Worm (Caenorhabditis elegans) whole organism, early embryonic: ENCODE results near the gene mars-1.

ENCODE experiments used
- B0310.2 ChIP-seq: sonication (generic microtip); optimal IDR thresholded peaks from 2 replicates; lab custom pipeline; 2016; ENCODE audit warnings: mild to moderate bottlenecking, missing genetic modification characterization, missing compliant biosample characterization
- F13C5.2 ChIP-seq: sonication (generic microtip); optimal IDR thresholded peaks from 2 replicates; lab custom pipeline; 2017; ENCODE audit warnings: mild to moderate bottlenecking, missing genetic modification characterization, inconsistent platforms, missing compliant biosample characterization
- aly-1 ChIP-seq: sonication (generic microtip); optimal IDR thresholded peaks from 2 replicates; lab custom pipeline; 2016; ENCODE audit warnings: missing genetic modification characterization, missing compliant biosample characterization
- ama-1 ChIP-seq: fragments of 150-350 bp; optimal IDR thresholded peaks from 2 replicates; lab custom pipeline; 2014
- ceh-13 ChIP-seq: fragments of 200-800 bp; sonication (Bioruptor generic); optimal IDR thresholded peaks from 2 replicates; lab custom pipeline; 2018; ENCODE audit warnings: mild to moderate bottlenecking, missing genetic modification characterization, missing compliant biosample characterization
- ceh-36 ChIP-seq: sonication (generic microtip); optimal IDR thresholded peaks from 2 replicates; lab custom pipeline; 2016; ENCODE audit warnings: missing genetic modification characterization, inconsistent platforms, missing compliant biosample characterization
- ets-7 ChIP-seq: sonication (generic microtip); optimal IDR thresholded peaks from 2 replicates; lab custom pipeline; 2016; ENCODE audit warnings: missing genotype, missing genetic modification characterization, missing compliant biosample characterization
- flt-1 ChIP-seq: fragments of 200-800 bp; sonication (Bioruptor generic); IDR thresholded peaks from 2 replicates; pipeline ENCODE4 v1.3.6; 2022; ENCODE audit warnings: missing genetic modification characterization, missing compliant biosample characterization
- hmbx-1 ChIP-seq: sonication (generic microtip); optimal IDR thresholded peaks from 2 replicates; lab custom pipeline; 2016; ENCODE audit warnings: mild to moderate bottlenecking, missing genetic modification characterization, missing compliant biosample characterization
- hmg-4 ChIP-seq: fragments of 200-800 bp; sonication (Bioruptor generic); optimal IDR thresholded peaks from 2 replicates; lab custom pipeline; 2018; ENCODE audit warnings: mild to moderate bottlenecking, missing genetic modification characterization, missing compliant biosample characterization
- hnd-1 ChIP-seq: sonication (generic microtip); optimal IDR thresholded peaks from 2 replicates; lab custom pipeline; 2016; ENCODE audit warnings: missing genetic modification characterization, missing compliant biosample characterization
- pes-1 ChIP-seq: fragments of 200-800 bp; sonication (Bioruptor generic); IDR thresholded peaks from 2 replicates; pipeline ENCODE4 v1.3.6; 2022; ENCODE audit warnings: missing genetic modification reagents, missing genetic modification characterization, missing compliant biosample characterization
- scrt-1 ChIP-seq: fragments of 200-800 bp; sonication (Bioruptor generic); IDR thresholded peaks from 2 replicates; pipeline ENCODE4 v1.3.6; 2022; ENCODE audit warnings: missing genetic modification characterization, missing compliant biosample characterization
- sea-1 ChIP-seq: fragments of 200-800 bp; sonication (Bioruptor generic); conservative IDR thresholded peaks from 2 replicates; pipeline ENCODE4 v1.3.6; 2022; ENCODE audit warnings: missing genetic modification characterization, missing compliant biosample characterization
- tbx-11 ChIP-seq: fragments of 200-800 bp; sonication (Bioruptor generic); IDR thresholded peaks from 2 replicates; pipeline ENCODE4 v1.3.6; 2022; ENCODE audit warnings: missing genetic modification characterization, missing compliant biosample characterization
- tbx-37 ChIP-seq: fragments of 200-800 bp; sonication (Bioruptor generic); conservative IDR thresholded peaks from 2 replicates; pipeline ENCODE4 v1.3.6; 2022; ENCODE audit warnings: missing genetic modification reagents, missing genetic modification characterization, missing compliant biosample characterization
- tra-4 ChIP-seq: sonication (generic microtip); optimal IDR thresholded peaks from 2 replicates; lab custom pipeline; 2017; ENCODE audit warnings: missing genetic modification characterization, missing compliant biosample characterization

The mars-1 gene

ce11 chrIV:11646908-11647307, 11.6 kb upstream of the mars-1 start:
- TF ChIP-seq B0310.2 (no peak), ceh-13 (no peak), F13C5.2 (no peak), scrt-1 (GFP tag; lab: Robert Waterston, UW) (no peak)

- no peak for TF ChIP-seq ama-1 (lab: Kevin White, UChicago)
- TF ChIP-seq tbx-37 (GFP tag; lab: Robert Waterston, UW): no peak
- no peak for TF ChIP-seq hmg-4 (GFP tag; lab: Kevin White, UChicago)
- no peak for TF ChIP-seq tra-4 (tag; lab: Kevin White, UChicago)
- no peak for TF ChIP-seq ets-7
- TF ChIP-seq aly-1 (tag; lab: Kevin White, UChicago): no peak
- TF ChIP-seq flt-1 (GFP tag; lab: Robert Waterston, UW): no peak
- TF ChIP-seq pes-1: no peak
- TF ChIP-seq hmbx-1 (tag; lab: Kevin White, UChicago): no peak
- TF ChIP-seq ceh-13: no peak
- TF ChIP-seq tbx-11 (GFP tag; lab: Robert Waterston, UW): no peak
- no peak for TF ChIP-seq F13C5.2
Measured at ce11 chrIV:11645354-11645753, 10.1 kb upstream of the mars-1 start.

- TF ChIP-seq tra-4 (tag; lab: Kevin White, UChicago) (no peak), hmg-4 (GFP tag; lab: Kevin White, UChicago) (no peak), hmbx-1 (tag; lab: Kevin White, UChicago) (no peak), tbx-37 (GFP tag; lab: Robert Waterston, UW) (no peak), hnd-1 (tag; lab: Kevin White, UChicago) (no peak), flt-1 (GFP tag; lab: Robert Waterston, UW) (no peak), F13C5.2 (no peak), aly-1 (tag; lab: Kevin White, UChicago) (no peak), ceh-13 (no peak), B0310.2 (no peak), pes-1 (no peak), scrt-1 (GFP tag; lab: Robert Waterston, UW) (no peak), tbx-11 (GFP tag; lab: Robert Waterston, UW) (no peak), ama-1 (lab: Kevin White, UChicago) (no peak), ceh-36 (tag; lab: Kevin White, UChicago) (no peak), ets-7 (no peak), sea-1 (no peak)
Measured at ce11 chrIV:11644705-11645104, 9.4 kb upstream of the mars-1 start.

- TF ChIP-seq tra-4 (tag; lab: Kevin White, UChicago): no peak
- no peak for TF ChIP-seq B0310.2
- TF ChIP-seq pes-1: no peak
- TF ChIP-seq hnd-1 (tag; lab: Kevin White, UChicago): no peak
- no peak for TF ChIP-seq hmg-4 (GFP tag; lab: Kevin White, UChicago)
- TF ChIP-seq ama-1 (lab: Kevin White, UChicago): no peak
Measured at ce11 chrIV:11643829-11644228, 8.5 kb upstream of the mars-1 start, which contains the start of gene prx-2. Gene prx-2 (plus strand): TSS chrIV:11644129.

ce11 chrIV:11641802-11642201, 6.5 kb upstream of the mars-1 start, which contains the start of gene ZK809.1:
Gene ZK809.1 (plus strand): TSS chrIV:11642102.
- TF ChIP-seq F13C5.2 (no peak), tbx-37 (GFP tag; lab: Robert Waterston, UW) (no peak), B0310.2 (no peak), aly-1 (tag; lab: Kevin White, UChicago) (no peak), tra-4 (tag; lab: Kevin White, UChicago) (no peak), ceh-13 (no peak)

- no peak for TF ChIP-seq hmg-4 (GFP tag; lab: Kevin White, UChicago)
- no peak for TF ChIP-seq aly-1 (tag; lab: Kevin White, UChicago)
- no peak for TF ChIP-seq hmbx-1 (tag; lab: Kevin White, UChicago)
- TF ChIP-seq hnd-1 (tag; lab: Kevin White, UChicago): no peak
- no peak for TF ChIP-seq sea-1
- TF ChIP-seq tbx-37 (GFP tag; lab: Robert Waterston, UW): no peak
- TF ChIP-seq ceh-36 (tag; lab: Kevin White, UChicago): no peak
- no peak for TF ChIP-seq tra-4 (tag; lab: Kevin White, UChicago)
- no peak for TF ChIP-seq F13C5.2
- TF ChIP-seq tbx-11 (GFP tag; lab: Robert Waterston, UW): no peak
- TF ChIP-seq B0310.2: no peak
- no peak for TF ChIP-seq scrt-1 (GFP tag; lab: Robert Waterston, UW)
- no peak for TF ChIP-seq ama-1 (lab: Kevin White, UChicago)
- no peak for TF ChIP-seq flt-1 (GFP tag; lab: Robert Waterston, UW)
- no peak for TF ChIP-seq pes-1
- TF ChIP-seq ets-7: no peak
- no peak for TF ChIP-seq ceh-13
Measured at ce11 chrIV:11640915-11641314, 5.6 kb upstream of the mars-1 start, which contains the start of gene ttr-50. Gene ttr-50 (minus strand): TSS chrIV:11641015.

- TF ChIP-seq ceh-13 (no peak), ets-7 (no peak), flt-1 (GFP tag; lab: Robert Waterston, UW) (no peak), aly-1 (tag; lab: Kevin White, UChicago) (no peak), sea-1 (no peak), B0310.2 (no peak), ceh-36 (tag; lab: Kevin White, UChicago) (no peak), scrt-1 (GFP tag; lab: Robert Waterston, UW) (no peak), ama-1 (lab: Kevin White, UChicago) (no peak), tbx-37 (GFP tag; lab: Robert Waterston, UW) (no peak), hmg-4 (GFP tag; lab: Kevin White, UChicago) (no peak), F13C5.2 (no peak), tra-4 (tag; lab: Kevin White, UChicago) (no peak)
Measured at ce11 chrIV:11638016-11638415, 2.7 kb upstream of the mars-1 start, which contains the start of gene rbm-17. Gene rbm-17 (plus strand): TSS chrIV:11638316.

ce11 chrIV:11636409-11636723, 1.1 kb upstream of the mars-1 start, which contains the start of gene F58B3.6:
Gene F58B3.6 (plus strand): TSS chrIV:11636648.
- TF ChIP-seq ama-1 (lab: Kevin White, UChicago) (no peak), ceh-13 (no peak), hmg-4 (GFP tag; lab: Kevin White, UChicago) (no peak), scrt-1 (GFP tag; lab: Robert Waterston, UW) (no peak), ceh-36 (tag; lab: Kevin White, UChicago) (no peak), tra-4 (tag; lab: Kevin White, UChicago) (no peak), hmbx-1 (tag; lab: Kevin White, UChicago) (no peak), ets-7 (no peak)
